Worm (Caenorhabditis elegans): ENCODE measurements around the gene cct-5.

cct-5 gene

DNA sequence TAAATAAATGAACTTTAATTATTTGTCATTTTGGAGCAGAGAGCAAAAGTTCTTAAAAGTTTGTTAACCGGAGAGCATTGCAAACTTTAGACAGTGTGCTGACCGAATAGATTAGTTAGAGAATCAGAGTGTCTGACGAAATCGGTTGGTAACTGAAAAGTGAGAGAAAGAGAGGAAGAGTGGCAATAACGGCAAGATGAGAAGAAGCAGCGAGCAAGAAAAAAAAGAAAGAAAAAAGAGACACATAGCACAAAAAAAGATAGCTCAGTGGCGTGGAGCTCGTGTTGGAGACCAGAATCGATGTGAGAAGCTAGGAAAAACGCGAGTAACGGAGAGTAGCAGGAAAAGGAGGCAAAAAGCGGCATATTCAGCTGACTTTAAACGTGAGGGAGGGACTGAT lies 3.6 kb downstream of the cct-5 start (continued):
- TF ChIP-seq ceh-88 (GFP tag; IDR thresholded peaks at IDR 0.05) (no peak), irx-1 (tag; optimal IDR thresholded peaks at IDR 0.05) (peak; percentile 45), nhr-12 (tag; optimal IDR thresholded peaks at IDR 0.05) (no peak), ztf-11 (tag; optimal IDR thresholded peaks at IDR 0.05) (no peak), mdl-1 (tag; optimal IDR thresholded peaks at IDR 0.05) (peak in 1 of 2 experiments; percentile 34), lin-13 (GFP tag; optimal IDR thresholded peaks at IDR 0.05) (no peak), nhr-11 (tag; optimal IDR thresholded peaks at IDR 0.05) (no peak), efl-1 (optimal IDR thresholded peaks at IDR 0.05) (peak; percentile 42 to 49), efl-1 (GFP tag; optimal IDR thresholded peaks at IDR 0.05 in 1 of 2) (peak in 1 of 2 experiments; percentile 24), hlh-4 (tag; optimal IDR thresholded peaks at IDR 0.05) (no peak), C34B4.2 (tag; optimal IDR thresholded peaks at IDR 0.05) (no peak), nhr-85 (tag) (no peak), dsc-1 (tag; optimal IDR thresholded peaks at IDR 0.05) (peak; percentile 63), vab-15 (tag; optimal IDR thresholded peaks at IDR 0.05) (no peak), snu-23 (GFP tag; optimal IDR thresholded peaks at IDR 0.05) (peak; percentile 50), unc-62 (GFP tag; optimal IDR thresholded peaks at IDR 0.05) (no peak), rnt-1 (tag; optimal IDR thresholded peaks at IDR 0.05) (peak; percentile 41), ceh-90 (tag; optimal IDR thresholded peaks at IDR 0.05) (no peak), fos-1 (tag; optimal IDR thresholded peaks at IDR 0.05) (peak; percentile 44), xbp-1 (tag; optimal IDR thresholded peaks at IDR 0.05) (peak; percentile 45), nhr-77 (tag; optimal IDR thresholded peaks at IDR 0.05) (peak; percentile 56), pax-3 (tag; optimal IDR thresholded peaks at IDR 0.05) (no peak), swsn-7 (tag; optimal IDR thresholded peaks at IDR 0.05) (peak; percentile 58), tbx-2 (tag; optimal IDR thresholded peaks at IDR 0.05) (peak; percentile 50), tlp-1 (tag; optimal IDR thresholded peaks at IDR 0.05) (no peak), lin-15B (tag; optimal IDR thresholded peaks at IDR 0.05) (no peak), nhr-76 (tag; optimal IDR thresholded peaks at IDR 0.05) (no peak), C16A3.4 (tag; optimal IDR thresholded peaks at IDR 0.05) (peak; percentile 31), nhr-28 (tag; optimal IDR thresholded peaks at IDR 0.05) (no peak), ama-1 (optimal IDR thresholded peaks at IDR 0.05) (no peak), zag-1 (tag; optimal IDR thresholded peaks at IDR 0.05) (no peak), nhr-20 (tag; optimal IDR thresholded peaks at IDR 0.05) (peak; percentile 25), egl-27 (tag; optimal IDR thresholded peaks at IDR 0.05) (peak in 1 of 2 experiments; percentile 13), isw-1 (GFP tag; IDR thresholded peaks at IDR 0.05) (peak; percentile 21; the same call in 1 of the 2 replicates), lsy-2 (tag; optimal IDR thresholded peaks at IDR 0.05) (peak in 1 of 2 experiments; percentile 83), egl-13 (tag; optimal IDR thresholded peaks at IDR 0.05) (no peak), zip-4 (GFP tag; optimal IDR thresholded peaks at IDR 0.05) (no peak), alr-1 (tag; optimal IDR thresholded peaks at IDR 0.05; ENCODE audit: borderline replicate concordance) (no peak), F16B12.6 (tag; optimal IDR thresholded peaks at IDR 0.05) (no peak), nhr-19 (GFP tag; conservative IDR thresholded peaks at IDR 0.05) (no peak), mab-9 (GFP tag; IDR thresholded peaks at IDR 0.05) (no peak), fkh-4 (tag; optimal IDR thresholded peaks at IDR 0.05; ENCODE audit: borderline replicate concordance) (no peak), grh-1 (GFP tag; IDR thresholded peaks at IDR 0.05) (no peak), pqm-1 (tag; optimal IDR thresholded peaks at IDR 0.05) (no peak), ces-1 (GFP tag; optimal IDR thresholded peaks at IDR 0.05) (no peak), ceh-8 (GFP tag; optimal IDR thresholded peaks at IDR 0.05) (no peak)

Data from whole organism, L1 larva.